Worm (Caenorhabditis elegans) whole organism, L4/young adult: Measurements from ENCODE around the gene F49F1.15.

Source experiments
- W03F9.2 ChIP-seq: fragments of 150-350 bp; optimal IDR thresholded peaks from 2 replicates; lab custom pipeline; 2014; ENCODE audit warnings: missing biosample characterization, missing genetic modification characterization
- dao-5 ChIP-seq: sonication (generic microtip); optimal IDR thresholded peaks from 2 replicates; lab custom pipeline; 2016; ENCODE audit warnings: missing genotype, missing genetic modification characterization, moderate library complexity, missing compliant biosample characterization
- him-1 ChIP-seq: sonication (generic microtip); optimal IDR thresholded peaks from 2 replicates; lab custom pipeline; 2016; ENCODE audit warnings: missing genotype, missing genetic modification reagents, missing genetic modification characterization, missing compliant biosample characterization

Gene F49F1.15

ce11 chrIV:4123083-4123482 is 8.7 kb upstream of the F49F1.15 start, which contains the start of gene mul-1:
mul-1 (minus strand) TSS chrIV:4123166.
- TF ChIP-seq W03F9.2 (no peak), him-1 (tag; lab: Kevin White, UChicago) (no peak), dao-5 (tag; lab: Kevin White, UChicago) (no peak)

DNA sequence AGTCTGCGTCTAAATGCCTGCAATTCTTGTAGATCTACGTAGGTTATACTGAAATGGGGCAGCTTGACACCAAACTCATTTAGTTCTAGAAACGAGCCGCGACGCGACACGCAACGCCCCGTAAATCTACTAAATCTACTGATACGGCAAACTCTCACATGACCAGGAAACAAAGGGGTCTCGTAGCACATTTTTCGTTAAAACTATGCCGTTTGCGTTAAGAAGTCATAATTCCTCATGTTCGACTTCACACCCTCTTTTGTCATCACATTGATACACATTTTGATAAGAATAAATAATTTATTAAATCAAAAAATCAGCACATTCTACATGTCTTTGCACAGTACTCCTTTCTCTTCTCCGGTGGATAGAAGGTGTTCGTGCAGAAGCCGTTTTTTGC is 6.6 kb upstream of the F49F1.15 start:
- TF ChIP-seq him-1 (tag; lab: Kevin White, UChicago) (no peak), W03F9.2 (no peak), dao-5 (tag; lab: Kevin White, UChicago) (no peak)

DNA sequence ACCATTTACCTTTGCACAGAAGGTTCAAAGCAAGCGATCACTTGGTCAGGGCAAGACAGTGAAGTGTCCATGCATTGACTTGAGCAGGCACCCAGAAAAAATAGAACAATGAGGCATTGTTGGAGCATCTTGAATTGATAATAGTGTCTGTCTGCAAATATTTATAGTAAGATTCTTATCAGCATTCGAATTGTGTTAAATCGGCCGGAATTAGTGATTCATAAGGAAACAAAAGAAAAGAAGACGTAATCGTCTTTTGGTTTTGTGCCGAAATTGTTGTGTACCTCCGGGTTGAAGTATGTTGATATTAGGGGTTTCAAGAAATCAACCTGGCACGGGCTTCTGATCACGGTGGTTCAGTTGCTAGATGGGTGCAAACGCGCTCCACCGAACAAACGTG is 5.8 kb upstream of the F49F1.15 start, which contains the start of gene F49F1.5:
Gene F49F1.5, minus strand, starts transcription at position 153 of the 400 bp plus-strand sequence.
- TF ChIP-seq dao-5 (tag; lab: Kevin White, UChicago) (no peak), him-1 (tag; lab: Kevin White, UChicago) (no peak), W03F9.2 (no peak)

DNA sequence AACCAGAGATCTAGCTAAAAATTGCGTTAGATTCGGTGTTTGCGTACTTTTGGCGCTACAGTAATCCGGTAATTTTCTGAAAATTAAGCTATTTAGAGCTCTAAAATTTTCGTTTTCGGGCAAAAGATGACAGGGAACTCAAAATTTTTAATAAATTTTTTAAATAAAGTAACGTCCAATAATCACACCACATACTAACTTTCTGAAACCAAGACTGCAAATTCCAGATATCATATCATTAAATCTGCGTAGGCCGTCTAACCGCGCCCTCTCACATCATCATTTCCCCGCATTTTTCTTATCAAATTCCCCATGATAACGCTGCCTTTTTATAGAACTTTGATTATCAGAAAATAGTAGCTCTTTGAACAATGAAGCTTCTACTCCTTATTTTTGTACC is 3.0 kb upstream of the F49F1.15 start, which contains the start of gene drd-50:
Gene drd-50, plus strand, starts transcription at position 301 of the 400 bp plus-strand sequence.
- TF ChIP-seq dao-5 (tag; lab: Kevin White, UChicago) (no peak), him-1 (tag; lab: Kevin White, UChicago) (no peak), W03F9.2 (no peak)

DNA sequence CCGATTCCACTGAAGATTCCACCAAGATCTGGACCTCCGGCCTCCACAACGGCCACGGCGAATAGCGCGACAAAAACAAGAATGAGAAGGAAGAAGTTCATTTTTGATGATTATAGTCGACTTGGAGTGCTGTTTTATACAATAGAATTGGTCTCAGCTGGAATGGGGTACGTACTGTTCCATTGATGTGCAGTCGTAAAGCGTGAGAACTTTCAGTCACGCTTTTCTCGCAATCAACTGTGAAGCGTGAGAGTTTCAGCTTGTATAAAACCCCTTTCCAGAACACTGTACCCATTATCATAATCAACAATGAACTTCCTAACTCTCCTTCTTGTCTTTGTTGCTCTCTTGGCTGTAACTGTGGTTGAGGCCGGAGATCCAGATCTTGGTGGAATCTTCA is 1.2 kb upstream of the F49F1.15 start, which contains the start of the genes F49F1.4 and F49F1.2:
Gene F49F1.4, minus strand, starts transcription at position 101 of the 400 bp plus-strand sequence.
Gene F49F1.2, plus strand, starts transcription at position 310 of the 400 bp plus-strand sequence.
- no peak for TF ChIP-seq dao-5 (tag; lab: Kevin White, UChicago)
- TF ChIP-seq W03F9.2, result no peak
- no peak for TF ChIP-seq him-1 (tag; lab: Kevin White, UChicago)

ce11 chrIV:4112387-4112786 is 2.0 kb downstream of the F49F1.15 start, which contains the start of gene F49F1.14:
F49F1.14 (minus strand) TSS chrIV:4112487.
- TF ChIP-seq W03F9.2, result no peak
- no peak for TF ChIP-seq dao-5 (tag; lab: Kevin White, UChicago)
- TF ChIP-seq him-1 (tag; lab: Kevin White, UChicago), result no peak

DNA sequence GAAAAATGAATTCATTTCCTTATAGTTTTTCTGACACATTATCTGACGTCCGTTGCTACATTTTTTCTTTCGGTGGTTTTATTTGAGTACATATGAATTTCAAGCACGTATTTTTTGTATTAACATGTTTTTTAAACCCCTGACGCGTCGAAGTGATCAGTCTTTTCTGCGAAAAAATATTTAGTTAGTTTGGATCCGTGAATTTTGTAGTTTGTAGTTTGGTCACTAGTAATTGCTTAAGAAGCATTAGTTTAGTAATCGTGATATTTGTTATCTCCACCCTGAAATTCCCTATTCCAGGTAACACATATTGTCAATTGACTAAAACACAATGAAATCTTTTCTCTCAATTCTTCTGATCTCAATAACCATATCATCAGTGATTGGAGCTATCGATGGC is 5.7 kb downstream of the F49F1.15 start, which contains the start of gene C35B1.7:
Gene C35B1.7, plus strand, starts transcription at position 301 of the 400 bp plus-strand sequence.
- TF ChIP-seq dao-5 (tag; lab: Kevin White, UChicago) (no peak), W03F9.2 (no peak), him-1 (tag; lab: Kevin White, UChicago) (no peak)

DNA sequence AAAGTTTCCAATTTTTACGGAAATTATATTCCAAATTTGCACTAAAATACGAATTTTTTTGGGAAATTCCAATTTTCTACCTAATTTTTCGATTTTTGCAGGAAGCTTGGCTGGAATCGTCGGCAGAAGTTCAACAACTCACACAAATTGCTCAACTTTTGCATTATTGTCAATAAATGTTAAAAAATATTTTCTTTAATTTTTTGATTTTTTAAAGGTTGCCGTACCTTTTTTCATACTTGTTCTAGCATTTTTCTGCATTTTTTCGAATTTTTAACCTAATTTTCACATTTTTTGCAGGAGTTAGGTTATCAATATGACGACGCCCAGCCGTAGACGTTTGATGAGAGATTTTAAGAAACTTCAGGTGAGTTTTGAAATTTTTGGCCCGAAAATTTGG is 11.7 kb downstream of the F49F1.15 start, which contains the start of gene ubc-1:
Gene ubc-1, plus strand, starts transcription at position 301 of the 400 bp plus-strand sequence.
- TF ChIP-seq dao-5 (tag; lab: Kevin White, UChicago) (no peak), W03F9.2 (no peak), him-1 (tag; lab: Kevin White, UChicago) (no peak)

- TF ChIP-seq him-1 (tag; lab: Kevin White, UChicago), result no peak
- TF ChIP-seq W03F9.2, result no peak
- no peak for TF ChIP-seq dao-5 (tag; lab: Kevin White, UChicago)
Measured at ce11 chrIV:4099773-4100172, 14.7 kb downstream of the F49F1.15 start.

DNA sequence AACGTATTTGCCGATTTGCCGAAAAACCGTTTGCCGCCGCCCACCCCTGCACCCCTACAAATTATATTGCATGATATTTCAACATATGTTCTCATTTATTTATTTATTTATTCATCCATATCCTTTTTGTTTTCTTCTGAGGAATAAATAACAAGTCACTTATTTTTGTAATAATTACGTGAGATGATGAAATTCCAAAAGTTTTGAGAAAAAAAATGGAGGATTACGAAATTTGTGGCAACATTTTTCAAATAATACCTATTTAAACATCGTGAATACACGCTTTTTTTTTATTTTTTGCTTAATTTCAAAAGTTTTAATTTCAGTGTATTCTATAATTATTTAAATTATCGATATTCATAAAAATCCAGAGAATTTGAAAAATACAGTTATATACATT is 17.5 kb downstream of the F49F1.15 start:
- TF ChIP-seq W03F9.2, result no peak
- TF ChIP-seq dao-5 (tag; lab: Kevin White, UChicago), result no peak
- TF ChIP-seq him-1 (tag; lab: Kevin White, UChicago), result no peak

DNA sequence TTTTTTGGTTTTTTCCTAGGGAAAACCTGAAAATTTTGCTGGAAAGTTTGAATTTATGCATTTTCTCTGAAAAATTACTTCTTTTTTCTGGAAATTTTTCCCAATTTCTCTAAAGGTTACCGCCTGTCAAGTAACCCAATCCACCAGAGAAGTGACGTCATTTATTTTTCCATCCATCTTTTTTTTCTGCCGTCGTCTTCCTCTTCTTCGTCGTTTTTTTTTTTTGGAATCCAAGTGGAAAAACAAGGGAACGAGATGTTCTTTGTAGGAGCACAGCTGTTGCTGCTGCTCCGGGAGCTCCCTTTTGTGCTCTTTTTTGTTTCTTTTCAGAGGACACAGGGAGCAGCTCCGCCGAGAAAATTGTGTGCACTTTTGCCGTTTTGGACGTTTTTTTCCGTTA is 20.1 kb downstream of the F49F1.15 start:
- TF ChIP-seq dao-5 (tag; lab: Kevin White, UChicago), result no peak
- TF ChIP-seq him-1 (tag; lab: Kevin White, UChicago), result no peak
- TF ChIP-seq W03F9.2, result no peak

- no peak for TF ChIP-seq dao-5 (tag; lab: Kevin White, UChicago)
- TF ChIP-seq W03F9.2, result no peak
- peak; percentile 11 for TF ChIP-seq him-1 (tag; lab: Kevin White, UChicago)
Measured at ce11 chrIV:4093087-4093486, 21.3 kb downstream of the F49F1.15 start.

ce11 chrIV:4085787-4086262 is 28.6 kb downstream of the F49F1.15 start, which contains the start of gene C35B1.2:
C35B1.2 (plus strand) TSS chrIV:4086212.
- peak; percentile 23 for TF ChIP-seq W03F9.2
- no peak for TF ChIP-seq dao-5 (tag; lab: Kevin White, UChicago)
- TF ChIP-seq him-1 (tag; lab: Kevin White, UChicago), result no peak

DNA sequence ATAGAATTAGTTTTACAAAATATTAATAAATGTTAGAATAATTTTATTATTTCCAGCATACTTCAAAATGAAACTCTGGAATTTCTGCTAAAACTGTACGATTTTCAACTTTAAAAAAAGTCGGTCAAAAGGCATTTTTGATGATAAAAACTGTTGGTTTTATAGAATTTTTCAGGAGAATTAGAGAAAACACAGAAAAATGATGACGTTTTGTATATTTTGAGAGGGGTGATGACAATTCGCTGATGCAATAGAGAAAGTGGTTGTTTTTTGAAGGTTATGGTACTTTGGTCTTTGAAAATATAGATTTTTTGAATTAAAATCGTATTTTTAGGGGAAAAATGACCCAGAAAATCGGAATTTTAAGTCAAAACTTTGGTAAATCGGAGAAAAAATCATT is 29.4 kb downstream of the F49F1.15 start:
- no peak for TF ChIP-seq him-1 (tag; lab: Kevin White, UChicago)
- TF ChIP-seq dao-5 (tag; lab: Kevin White, UChicago), result no peak
- peak; percentile 2 for TF ChIP-seq W03F9.2

- TF ChIP-seq dao-5 (tag; lab: Kevin White, UChicago), result no peak
- no peak for TF ChIP-seq W03F9.2
- no peak for TF ChIP-seq him-1 (tag; lab: Kevin White, UChicago)
Measured at ce11 chrIV:4084109-4084508, 30.3 kb downstream of the F49F1.15 start, which contains the start of gene C35B1.5. C35B1.5 (minus strand) TSS chrIV:4084209.
